Fruit fly (Drosophila melanogaster) whole organism, embryonic: ENCODE data around the gene sro.

ENCODE experiments used
- B-H2 ChIP-seq: fragments of 200-800 bp; sonication (Bioruptor generic); optimal IDR thresholded peaks from 2 replicates; lab custom pipeline; 2018; ENCODE audit warnings: missing biosample characterization, mild to moderate bottlenecking, missing genetic modification characterization
- Blimp-1 ChIP-seq: fragments of 200-800 bp; sonication (Bioruptor generic); optimal IDR thresholded peaks from 3 replicates; lab custom pipeline; 2018; ENCODE audit warnings: missing biosample characterization, missing genetic modification characterization, mild to moderate bottlenecking, moderate library complexity, missing genetic modification reagents
- BtbVII ChIP-seq: fragments of 200-800 bp; sonication (Bioruptor generic); optimal IDR thresholded peaks from 3 replicates; lab custom pipeline; 2017; ENCODE audit warnings: missing biosample characterization, mild to moderate bottlenecking, missing genetic modification characterization
- CG10267 ChIP-seq: fragments of 200-800 bp; sonication (Bioruptor generic); optimal IDR thresholded peaks from 2 replicates; lab custom pipeline; 2018; ENCODE audit warnings: missing biosample characterization, mild to moderate bottlenecking, missing genetic modification characterization, moderate library complexity
- CG10654 ChIP-seq: fragments of 200-800 bp; sonication (Bioruptor generic); optimal IDR thresholded peaks from 2 replicates; lab custom pipeline; 2016; ENCODE audit warnings: missing biosample characterization, missing genetic modification characterization
- CG11695 ChIP-seq: fragments of 200-800 bp; sonication (Bioruptor generic); IDR thresholded peaks from 3 replicates; pipeline ENCODE4 v1.3.6; 2022; ENCODE audit warnings: missing biosample characterization, missing genetic modification characterization
- CG13424 ChIP-seq: fragments of 200-800 bp; sonication (Bioruptor generic); optimal IDR thresholded peaks from 2 replicates; lab custom pipeline; 2019; ENCODE audit warnings: missing biosample characterization, mild to moderate bottlenecking, missing genetic modification characterization, moderate library complexity
- CG14014 ChIP-seq: fragments of 200-800 bp; sonication (Bioruptor generic); IDR thresholded peaks from 2 replicates; pipeline ENCODE4 v1.3.6; 2022; ENCODE audit warnings: missing biosample characterization, missing genetic modification characterization
- CG17361 ChIP-seq: fragments of 200-800 bp; sonication (Bioruptor generic); IDR thresholded peaks from 3 replicates; pipeline ENCODE4 v1.3.6; 2022; ENCODE audit warnings: missing biosample characterization, missing genetic modification characterization
- CG17829 ChIP-seq: fragments of 200-800 bp; optimal IDR thresholded peaks from 2 replicates; lab custom pipeline; 2019; ENCODE audit warnings: missing biosample characterization, mild to moderate bottlenecking, missing genetic modification characterization, moderate library complexity
- CG1832 ChIP-seq: fragments of 200-800 bp; sonication (Bioruptor generic); optimal IDR thresholded peaks from 2 replicates; lab custom pipeline; 2017; ENCODE audit warnings: missing biosample characterization, mild to moderate bottlenecking, missing genetic modification characterization, inconsistent platforms
- CG2120 ChIP-seq: fragments of 200-800 bp; sonication (Bioruptor generic); optimal IDR thresholded peaks from 3 replicates; lab custom pipeline; 2016; ENCODE audit warnings: missing biosample characterization, missing genetic modification characterization
- CG2712 ChIP-seq: fragments of 200-800 bp; optimal IDR thresholded peaks from 3 replicates; lab custom pipeline; 2019; ENCODE audit warnings: missing biosample characterization, mild to moderate bottlenecking, missing genetic modification characterization, moderate library complexity
- CG7745 ChIP-seq: fragments of 200-800 bp; sonication (Bioruptor generic); optimal IDR thresholded peaks from 2 replicates; lab custom pipeline; 2018; ENCODE audit warnings: missing biosample characterization, mild to moderate bottlenecking, missing genetic modification characterization, moderate library complexity
- CG7963 ChIP-seq: fragments of 200-800 bp; sonication (Bioruptor generic); IDR thresholded peaks from 3 replicates; pipeline ENCODE4 v1.3.6; 2022; ENCODE audit warnings: missing biosample characterization, missing genetic modification characterization; ENCODE audit not compliant: partially characterized antibody
- CG8089 ChIP-seq: fragments of 200-800 bp; sonication (Bioruptor generic); optimal IDR thresholded peaks from 3 replicates; lab custom pipeline; 2016; ENCODE audit warnings: missing biosample characterization, missing genetic modification characterization
- CG8944 ChIP-seq: fragments of 200-800 bp; sonication (Bioruptor generic); optimal IDR thresholded peaks from 3 replicates; lab custom pipeline; 2016; ENCODE audit warnings: missing biosample characterization, missing genetic modification characterization
- CG9876 ChIP-seq: fragments of 200-800 bp; sonication (Bioruptor generic); optimal IDR thresholded peaks from 2 replicates; lab custom pipeline; 2016; ENCODE audit warnings: missing biosample characterization, missing genetic modification characterization
- CHES-1-like ChIP-seq: fragments of 200-800 bp; sonication (Bioruptor generic); optimal IDR thresholded peaks from 2 replicates; lab custom pipeline; 2016; ENCODE audit warnings: missing biosample characterization, missing genetic modification characterization
- CrebB ChIP-seq: fragments of 200-800 bp; sonication (Bioruptor generic); optimal IDR thresholded peaks from 3 replicates; lab custom pipeline; 2018; ENCODE audit warnings: missing biosample characterization, mild to moderate bottlenecking, missing genetic modification characterization
- Dip2 ChIP-seq: fragments of 200-800 bp; sonication (Bioruptor generic); IDR thresholded peaks from 2 replicates; pipeline ENCODE4 v1.3.6; 2022; ENCODE audit warnings: missing biosample characterization, missing genetic modification characterization
- Doc3 ChIP-seq: fragments of 200-800 bp; sonication (Bioruptor generic); IDR thresholded peaks from 3 replicates; pipeline ENCODE4 v1.3.6; 2022; ENCODE audit warnings: missing biosample characterization, missing genetic modification characterization; ENCODE audit not compliant: partially characterized antibody
- Dp ChIP-seq: fragments of 200-800 bp; sonication (Bioruptor generic); optimal IDR thresholded peaks from 2 replicates; lab custom pipeline; 2018; ENCODE audit warnings: missing biosample characterization, mild to moderate bottlenecking, missing genetic modification characterization, moderate library complexity
- ERR ChIP-seq: fragments of 200-800 bp; sonication (Bioruptor generic); optimal IDR thresholded peaks from 2 replicates; lab custom pipeline; 2016; ENCODE audit warnings: missing biosample characterization, missing genetic modification characterization
- Gug ChIP-seq: fragments of 200-800 bp; sonication (Bioruptor generic); IDR thresholded peaks from 4 replicates; pipeline ENCODE4 v1.3.6; 2022; ENCODE audit warnings: missing biosample characterization, missing genetic modification characterization
- HLH54F ChIP-seq: fragments of 200-800 bp; sonication (Bioruptor generic); optimal IDR thresholded peaks from 3 replicates; lab custom pipeline; 2016; ENCODE audit warnings: missing biosample characterization, missing genetic modification characterization
- Hmx ChIP-seq: fragments of 200-800 bp; sonication (Bioruptor generic); optimal IDR thresholded peaks from 2 replicates; lab custom pipeline; 2016; ENCODE audit warnings: missing biosample characterization, missing genetic modification characterization
- MBD-R2 ChIP-seq: fragments of 200-800 bp; sonication (Bioruptor generic); IDR thresholded peaks from 2 replicates; pipeline ENCODE4 v1.3.6; 2022; ENCODE audit warnings: missing biosample characterization, missing genetic modification characterization
- Oaz ChIP-seq: fragments of 200-800 bp; sonication (Bioruptor generic); IDR thresholded peaks from 2 replicates; pipeline ENCODE4 v1.3.6; 2022; ENCODE audit warnings: missing biosample characterization, missing genetic modification characterization
- Sry-β ChIP-seq: fragments of 200-800 bp; sonication (Bioruptor generic); optimal IDR thresholded peaks from 2 replicates; lab custom pipeline; 2018; ENCODE audit warnings: missing biosample characterization, mild to moderate bottlenecking, missing genetic modification characterization, moderate library complexity
- Tbp ChIP-seq: fragments of >200 bp; optimal IDR thresholded peaks from 2 replicates; lab custom pipeline; 2018; ENCODE audit warnings: missing biosample characterization, missing genetic modification characterization
- abd-A ChIP-seq: fragments of 200-800 bp; sonication (Bioruptor generic); optimal IDR thresholded peaks from 3 replicates; lab custom pipeline; 2019; ENCODE audit warnings: missing biosample characterization, mild to moderate bottlenecking, missing genetic modification characterization, moderate library complexity
- amos ChIP-seq: fragments of 200-800 bp; sonication (Bioruptor generic); IDR thresholded peaks from 2 replicates; pipeline ENCODE4 v1.3.6; 2022; ENCODE audit warnings: missing biosample characterization, missing genetic modification characterization; ENCODE audit not compliant: partially characterized antibody
- cad ChIP-seq: fragments of >200 bp; optimal IDR thresholded peaks from 2 replicates; lab custom pipeline; 2017; ENCODE audit warnings: missing biosample characterization, missing genetic modification characterization
- chn ChIP-seq: fragments of 200-800 bp; sonication (Bioruptor generic); optimal IDR thresholded peaks from 2 replicates; lab custom pipeline; 2016; ENCODE audit warnings: missing biosample characterization, missing genetic modification characterization
- dati ChIP-seq: fragments of 200-800 bp; sonication (Bioruptor generic); IDR thresholded peaks from 2 replicates; pipeline ENCODE4 v1.3.6; 2022; ENCODE audit warnings: missing biosample characterization, missing genetic modification characterization
- exex ChIP-seq: fragments of 200-800 bp; sonication (Bioruptor generic); optimal IDR thresholded peaks from 4 replicates; lab custom pipeline; 2018; ENCODE audit warnings: missing biosample characterization, mild to moderate bottlenecking, missing genetic modification characterization, moderate library complexity
- gcm ChIP-seq: fragments of 200-800 bp; sonication (Bioruptor generic); optimal IDR thresholded peaks from 2 replicates; lab custom pipeline; 2019; ENCODE audit warnings: missing biosample characterization, mild to moderate bottlenecking, missing genetic modification characterization, moderate library complexity
- knrl ChIP-seq: fragments of 200-800 bp; sonication (Bioruptor generic); IDR thresholded peaks from 3 replicates; pipeline ENCODE4 v1.3.6; 2022; ENCODE audit warnings: missing biosample characterization, missing genetic modification characterization; ENCODE audit not compliant: partially characterized antibody
- lola ChIP-seq, 3 experiments: fragments of >200 bp in 2 of 3; fragments of 200-800 bp in 1 of 3; sonication (Bioruptor generic) in 1 of 3; optimal IDR thresholded peaks; 2 replicates each; lab custom pipeline; 2017 to 2019; ENCODE audit warnings: missing biosample characterization in 3 of 3, missing genetic modification characterization in 3 of 3, mild to moderate bottlenecking in 1 of 3, moderate library complexity in 1 of 3
- mld ChIP-seq: fragments of 200-800 bp; sonication (Bioruptor generic); IDR thresholded peaks from 3 replicates; pipeline ENCODE4 v1.3.6; 2022; ENCODE audit warnings: missing biosample characterization, missing genetic modification characterization; ENCODE audit not compliant: partially characterized antibody
- pnt ChIP-seq: fragments of 200-800 bp; sonication (Bioruptor generic); optimal IDR thresholded peaks from 3 replicates; lab custom pipeline; 2016; ENCODE audit warnings: missing biosample characterization, missing genetic modification characterization
- sim ChIP-seq: fragments of 200-800 bp; sonication (Bioruptor generic); IDR thresholded peaks from 2 replicates; pipeline ENCODE4 v1.3.6; 2022; ENCODE audit warnings: missing biosample characterization, missing genetic modification characterization
- sqz ChIP-seq: fragments of 200-800 bp; sonication (Bioruptor generic); optimal IDR thresholded peaks from 3 replicates; lab custom pipeline; 2018; ENCODE audit warnings: missing biosample characterization, mild to moderate bottlenecking, missing genetic modification characterization
- tap ChIP-seq: fragments of 200-800 bp; optimal IDR thresholded peaks from 3 replicates; lab custom pipeline; 2019; ENCODE audit warnings: missing biosample characterization, mild to moderate bottlenecking, missing genetic modification characterization, moderate library complexity
- vnd ChIP-seq: fragments of 200-800 bp; sonication (Bioruptor generic); IDR thresholded peaks from 3 replicates; pipeline ENCODE4 v1.3.6; 2022; ENCODE audit warnings: missing biosample characterization, missing genetic modification characterization; ENCODE audit not compliant: partially characterized antibody
- vvl ChIP-seq: fragments of 200-800 bp; sonication (Bioruptor generic); IDR thresholded peaks from 2 replicates; pipeline ENCODE4 v1.3.6; 2022; ENCODE audit warnings: missing biosample characterization, missing genetic modification characterization
- z ChIP-seq: fragments of 200-800 bp; sonication (Bioruptor generic); IDR thresholded peaks from 3 replicates; pipeline ENCODE4 v1.3.6; 2022; ENCODE audit warnings: missing biosample characterization, missing genetic modification characterization
- zen ChIP-seq: fragments of 200-800 bp; sonication (Bioruptor generic); optimal IDR thresholded peaks from 3 replicates; lab custom pipeline; 2018; ENCODE audit warnings: missing biosample characterization, mild to moderate bottlenecking, missing genetic modification characterization, moderate library complexity
- zfh1 ChIP-seq: fragments of 200-800 bp; sonication (Bioruptor generic); IDR thresholded peaks from 3 replicates; pipeline ENCODE4 v1.3.6; 2022; ENCODE audit warnings: missing biosample characterization, missing genetic modification characterization

Gene sro

DNA sequence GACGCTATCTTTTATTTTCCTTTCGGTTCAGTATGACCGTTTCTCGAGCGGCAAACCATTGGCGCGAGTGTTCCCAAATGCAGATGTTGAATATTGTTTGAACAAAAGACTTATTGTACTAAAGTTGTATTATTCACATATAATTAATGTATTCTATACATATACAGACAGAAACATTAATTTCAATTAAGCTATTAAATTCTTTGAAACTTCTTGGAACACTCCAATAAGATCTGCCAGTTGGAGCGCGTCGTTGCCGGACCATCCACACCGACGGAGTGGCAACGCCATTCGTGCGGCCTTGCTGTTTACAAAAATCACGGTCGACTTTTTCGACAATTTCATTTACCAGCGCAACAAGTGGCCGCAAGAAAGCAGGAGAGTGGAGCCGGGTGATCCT lies 49.3 kb upstream of the sro start, which contains the start of the genes Wdr24 and IntS11 (continued):
- TF ChIP-seq z (GFP tag; lab: Robert Waterston, UW), result no peak
- no peak for TF ChIP-seq CG1832 (GFP tag; lab: Kevin White, UChicago)
- TF ChIP-seq HLH54F (GFP tag; lab: Kevin White, UChicago), result peak; percentile 86
- no peak for TF ChIP-seq Hmx (GFP tag; lab: Kevin White, UChicago)
- no peak for TF ChIP-seq mld (GFP tag; lab: Robert Waterston, UW)
- TF ChIP-seq CrebB (tag; lab: Kevin White, UChicago), result peak; percentile 79
- peak; percentile 15 for TF ChIP-seq ERR
- TF ChIP-seq CHES-1-like (GFP tag; lab: Kevin White, UChicago), result peak; percentile 72
- peak; percentile 52; the same call in 2 of the 3 replicates for TF ChIP-seq vnd (GFP tag; lab: Robert Waterston, UW)
- TF ChIP-seq CG13424 (tag; lab: Kevin White, UChicago), result peak; percentile 86
- peak; percentile 96 for TF ChIP-seq vvl (GFP tag; lab: Robert Waterston, UW)
- TF ChIP-seq CG2120 (GFP tag; lab: Kevin White, UChicago), result peak; percentile 97
- no peak for TF ChIP-seq amos (GFP tag; lab: Robert Waterston, UW)
- 0 out of 2 replicates have a peak, but pooled peaks have one; percentile 49 for TF ChIP-seq sim (GFP tag; lab: Robert Waterston, UW)
- TF ChIP-seq CG10654 (GFP tag; lab: Kevin White, UChicago), result peak; percentile 48
- TF ChIP-seq CG10267 (tag; lab: Kevin White, UChicago), result peak; percentile 68
- peak; percentile 61 for TF ChIP-seq pnt (GFP tag; lab: Kevin White, UChicago)
- peak; percentile 98 for TF ChIP-seq MBD-R2 (GFP tag; lab: Robert Waterston, UW)
- peak in 1 of 3 experiments; percentile 49 for TF ChIP-seq lola (GFP tag; optimal IDR thresholded peaks at IDR 0.05; lab: Kevin White, UChicago)
- no peak for TF ChIP-seq Blimp-1 (GFP tag; lab: Kevin White, UChicago)
- TF ChIP-seq Gug (GFP tag; lab: Robert Waterston, UW), result peak; percentile 91
- 0 out of 2 replicates have a peak, but pooled peaks have one; percentile 28 for TF ChIP-seq Dip2
- no peak for TF ChIP-seq cad (GFP tag; lab: Kevin White, UChicago)
- peak; percentile 74 for TF ChIP-seq B-H2 (GFP tag; lab: Kevin White, UChicago)
- TF ChIP-seq chn, result peak; percentile 83
- TF ChIP-seq CG2712, result peak; percentile 81
- peak; percentile 68 for TF ChIP-seq CG8944 (GFP tag; lab: Kevin White, UChicago)
- no peak for TF ChIP-seq Sry-β (GFP tag; lab: Kevin White, UChicago)
- no peak for TF ChIP-seq CG8089 (GFP tag; lab: Kevin White, UChicago)
- peak; percentile 87 for TF ChIP-seq Oaz (GFP tag; lab: Robert Waterston, UW)
- no peak for TF ChIP-seq gcm (GFP tag; lab: Kevin White, UChicago)
- peak; percentile 72; the same call in 2 of the 3 replicates for TF ChIP-seq CG11695 (GFP tag; lab: Robert Waterston, UW)
- no peak; the same call in 2 of the 3 replicates for TF ChIP-seq knrl (GFP tag; lab: Robert Waterston, UW)
- TF ChIP-seq CG14014 (GFP tag; lab: Robert Waterston, UW), result peak; percentile 94
- TF ChIP-seq CG17361 (GFP tag; lab: Robert Waterston, UW), result peak; percentile 81
- no peak for TF ChIP-seq CG9876
- TF ChIP-seq Tbp (GFP tag; lab: Kevin White, UChicago), result no peak
- TF ChIP-seq sqz (GFP tag; lab: Kevin White, UChicago), result no peak
- TF ChIP-seq CG7963 (GFP tag; lab: Robert Waterston, UW), result no peak
- TF ChIP-seq Doc3 (GFP tag; lab: Robert Waterston, UW), result no peak
- 0 out of 2 replicates have a peak, but pooled peaks have one; percentile 39 for TF ChIP-seq dati (GFP tag; lab: Robert Waterston, UW)
- TF ChIP-seq BtbVII (GFP tag; lab: Kevin White, UChicago), result peak; percentile 27
- no peak for TF ChIP-seq tap (tag; lab: Kevin White, UChicago)
- TF ChIP-seq Dp (GFP tag; lab: Kevin White, UChicago), result peak; percentile 48
- TF ChIP-seq zen (tag; lab: Kevin White, UChicago), result peak; percentile 59
- no peak for TF ChIP-seq CG7745
- TF ChIP-seq CG17829 (tag; lab: Kevin White, UChicago), result peak; percentile 79
- peak; percentile 60 for TF ChIP-seq exex (tag; lab: Kevin White, UChicago)
- peak; percentile 81 for TF ChIP-seq zfh1 (GFP tag; lab: Robert Waterston, UW)
- no peak for TF ChIP-seq abd-A
